Worm (Caenorhabditis elegans): ENCODE results near the gene C14C10.2.

ce11 chrV:12612118-12612517 is 19.8 kb upstream of the C14C10.2 start, which contains the start of gene cyc-2.2:
- TF ChIP-seq him-1 (tag; optimal IDR thresholded peaks at IDR 0.05) (no peak), W03F9.2 (tag; optimal IDR thresholded peaks at IDR 0.05) (no peak), dao-5 (tag; optimal IDR thresholded peaks at IDR 0.05) (no peak)
